Worm (Caenorhabditis elegans): ENCODE measurements around the gene D1079.1.

Gene D1079.1

DNA sequence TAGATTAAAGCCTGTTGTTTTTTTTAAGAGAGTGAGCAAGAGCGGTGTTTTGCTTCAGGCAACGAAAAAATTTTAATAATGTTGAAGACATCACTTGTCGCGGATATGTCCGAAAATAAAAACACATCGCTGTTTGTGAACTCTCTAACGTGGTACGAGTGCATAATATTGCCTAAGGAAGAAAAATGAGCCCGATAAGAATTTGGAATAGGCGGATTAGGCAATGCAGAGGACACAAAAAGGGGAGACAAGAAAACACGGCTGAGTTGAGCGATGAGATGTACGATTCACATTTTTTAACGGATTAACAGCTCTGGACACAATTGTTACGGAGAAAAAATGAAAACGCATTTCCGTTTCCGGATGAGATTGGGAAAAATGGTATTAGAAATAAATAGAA lies 24.4 kb downstream of the D1079.1 start:
- no peak for TF ChIP-seq unc-62 (GFP tag; optimal IDR thresholded peaks at IDR 0.05)

DNA sequence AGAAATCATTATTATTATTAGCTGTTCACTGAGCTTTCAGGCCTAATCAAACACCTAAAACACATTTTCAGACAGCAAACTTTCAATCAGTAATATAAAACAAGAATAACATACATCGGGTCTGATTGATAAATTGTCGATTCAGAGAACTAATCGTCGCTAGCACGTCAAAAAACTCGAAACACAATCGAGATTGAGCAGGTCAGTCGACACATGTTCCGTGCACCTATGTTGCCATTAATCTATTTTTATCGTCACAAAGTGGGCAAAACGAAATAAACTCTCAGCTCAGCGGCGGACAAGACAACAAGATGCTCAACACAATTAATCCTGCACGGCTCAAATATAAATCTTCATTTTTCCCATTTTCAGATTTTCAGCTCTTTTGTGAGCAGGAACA lies 26.4 kb downstream of the D1079.1 start:
- no peak for TF ChIP-seq unc-62 (GFP tag; optimal IDR thresholded peaks at IDR 0.05)

DNA sequence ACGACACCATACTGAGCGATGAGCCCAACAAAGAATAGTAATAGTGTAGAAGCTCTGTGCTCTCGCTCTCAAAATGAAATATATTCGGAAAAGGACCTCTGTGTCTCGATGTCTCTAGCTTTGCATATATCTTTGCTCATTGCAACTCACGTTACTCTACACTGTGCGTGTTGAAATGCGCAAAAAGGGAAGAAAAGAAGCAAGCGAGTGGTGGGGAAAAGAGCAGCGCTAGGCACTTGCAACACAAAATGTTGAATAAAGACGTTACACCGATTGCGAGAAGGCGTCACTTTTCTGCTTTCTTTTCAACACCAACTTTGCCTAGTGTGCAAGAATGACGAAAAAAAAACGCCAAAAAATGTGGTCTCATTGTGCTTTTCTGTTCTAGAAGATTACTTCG lies 31.6 kb downstream of the D1079.1 start:
- TF ChIP-seq unc-62 (GFP tag; optimal IDR thresholded peaks at IDR 0.05) = no peak

DNA sequence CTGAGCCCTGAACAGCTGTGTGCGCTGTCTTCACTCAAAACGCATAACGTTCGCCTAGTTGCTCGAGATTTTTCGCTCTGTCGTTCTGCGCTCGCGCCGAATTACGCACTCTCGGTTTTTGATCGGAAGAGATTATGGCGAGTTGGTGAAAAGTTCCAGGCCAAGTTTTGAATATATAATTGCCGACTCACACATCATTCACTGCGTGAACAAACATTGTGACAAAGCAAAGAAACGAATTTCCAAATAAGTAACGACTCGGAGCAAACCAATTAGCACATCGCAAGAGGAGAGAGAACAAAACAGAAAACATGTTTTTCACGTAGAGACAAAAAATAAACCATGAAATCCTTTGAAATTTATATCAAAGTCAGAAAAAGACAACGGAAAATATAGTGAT lies 32.4 kb downstream of the D1079.1 start:
- TF ChIP-seq unc-62 (GFP tag; optimal IDR thresholded peaks at IDR 0.05) = no peak

DNA sequence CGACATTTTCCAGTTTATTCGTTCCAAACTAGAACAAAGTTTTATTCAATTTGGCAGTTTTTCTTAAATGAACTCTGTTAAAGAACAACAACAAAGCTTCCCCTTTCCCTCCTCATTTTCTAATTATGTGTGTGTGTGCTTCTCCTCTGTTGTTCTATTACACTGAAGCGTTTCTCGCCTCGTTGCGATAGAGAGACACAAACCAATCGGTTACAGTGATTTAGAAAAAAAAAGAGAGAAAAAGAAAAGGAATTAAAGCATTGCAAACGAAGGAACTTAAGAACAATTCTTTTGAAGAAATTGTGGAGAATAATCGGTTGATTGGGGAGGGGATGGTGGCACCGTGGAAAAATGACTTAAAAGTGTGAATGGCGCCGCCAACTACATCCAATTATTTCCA lies 34.6 kb downstream of the D1079.1 start, which contains the start of gene cest-26:
Gene cest-26, minus strand, starts transcription at position 101 of the 400 bp plus-strand sequence.
- no peak for TF ChIP-seq unc-62 (GFP tag; optimal IDR thresholded peaks at IDR 0.05)

DNA sequence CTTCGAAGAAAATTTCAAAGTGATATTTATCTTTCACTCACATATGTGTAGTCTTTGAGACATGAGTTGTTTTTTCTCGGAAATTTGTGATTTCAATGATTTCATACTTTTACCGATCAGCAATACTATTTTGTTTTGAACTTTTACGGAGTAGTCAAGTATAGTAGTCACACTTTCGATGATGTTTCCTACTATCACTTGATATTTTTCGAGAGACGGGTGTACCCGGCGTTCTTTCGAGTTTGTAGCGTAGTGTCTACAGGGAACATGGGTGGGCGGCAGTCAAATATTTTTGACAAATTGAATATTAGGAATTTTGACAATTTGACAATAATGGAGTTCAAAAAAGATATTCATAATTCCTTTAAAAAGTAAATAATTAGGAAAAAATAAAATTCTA lies 35.9 kb downstream of the D1079.1 start:
- TF ChIP-seq unc-62 (GFP tag; optimal IDR thresholded peaks at IDR 0.05) = no peak

DNA sequence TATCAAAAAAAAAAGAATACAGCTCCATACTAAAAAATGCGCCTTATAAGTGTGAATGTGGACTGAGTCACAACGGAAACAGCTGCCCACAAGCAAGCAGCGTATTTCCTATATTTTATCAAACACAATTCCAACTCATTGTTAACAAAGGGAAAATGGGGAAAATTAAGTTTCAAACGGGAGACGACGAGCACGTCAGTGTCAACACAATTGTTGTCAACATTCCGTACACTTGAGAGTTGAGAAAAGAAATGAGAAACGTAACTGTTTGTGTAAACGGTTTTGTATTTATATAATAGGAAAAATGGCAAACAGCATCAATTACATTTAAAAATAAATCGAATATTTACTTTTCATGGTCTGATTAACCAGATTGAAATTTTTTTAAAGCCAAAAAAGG lies 36.7 kb downstream of the D1079.1 start:
- no peak for TF ChIP-seq unc-62 (GFP tag; optimal IDR thresholded peaks at IDR 0.05)

DNA sequence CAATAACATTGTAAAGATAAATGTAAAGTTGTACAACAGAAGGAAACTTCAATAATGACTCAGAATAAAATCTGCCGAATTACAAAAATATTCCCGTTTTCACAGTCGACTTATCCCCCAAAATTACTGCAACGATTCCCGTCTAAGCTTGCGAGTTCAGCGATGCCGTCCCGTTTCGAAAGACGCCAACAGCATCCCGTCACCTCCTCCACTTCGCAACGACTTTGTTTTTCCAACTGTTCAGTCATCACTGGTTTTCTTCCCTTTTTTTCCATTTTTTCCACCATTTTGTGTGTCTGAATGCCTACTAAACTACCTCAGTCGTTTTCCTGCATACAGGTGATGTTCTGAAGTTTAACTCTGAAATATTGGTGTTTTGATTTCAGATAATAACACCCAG lies 37.7 kb downstream of the D1079.1 start, which contains the start of gene F15A8.1:
Gene F15A8.1, plus strand, starts transcription at position 301 of the 400 bp plus-strand sequence.
- no peak for TF ChIP-seq unc-62 (GFP tag; optimal IDR thresholded peaks at IDR 0.05)

DNA sequence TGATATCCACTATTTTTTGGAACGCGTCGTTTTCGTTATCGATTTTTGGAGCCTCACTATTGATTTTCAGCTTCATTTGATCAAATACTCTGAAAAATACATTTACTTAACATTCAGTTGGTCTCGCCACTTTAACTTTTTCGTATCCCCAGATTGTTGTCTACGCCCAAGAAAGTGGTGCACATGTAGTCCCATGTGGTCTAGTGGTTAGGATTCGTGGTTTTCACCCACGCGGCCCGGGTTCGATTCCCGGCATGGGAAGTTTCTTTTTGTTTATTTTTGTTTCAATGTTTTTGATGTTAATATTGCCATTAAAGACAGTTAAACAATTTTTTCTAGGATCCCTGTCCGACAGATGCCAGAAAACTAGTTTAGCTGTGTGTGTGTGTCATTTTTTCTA lies 41.1 kb downstream of the D1079.1 start:
- no peak for TF ChIP-seq unc-62 (GFP tag; optimal IDR thresholded peaks at IDR 0.05)

DNA sequence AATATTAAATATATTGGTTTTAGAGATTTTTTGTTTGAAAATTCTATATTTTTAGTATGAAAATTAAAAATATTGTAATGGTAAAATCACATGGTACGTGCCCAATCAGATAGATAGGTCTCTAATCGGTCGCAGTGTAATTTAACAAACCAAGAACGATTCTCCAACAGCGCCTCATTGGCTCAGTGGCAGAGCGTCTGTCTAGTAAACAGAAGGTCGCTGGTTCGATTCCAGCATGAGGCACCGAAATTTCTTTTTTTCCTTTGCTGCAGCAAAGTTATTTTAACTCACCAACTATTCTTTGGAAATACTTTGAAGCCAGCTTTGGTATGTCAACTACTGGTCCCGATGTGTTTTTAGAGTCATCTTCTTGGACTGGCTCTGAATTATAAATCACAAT lies 41.9 kb downstream of the D1079.1 start:
- TF ChIP-seq unc-62 (GFP tag; optimal IDR thresholded peaks at IDR 0.05) = no peak

DNA sequence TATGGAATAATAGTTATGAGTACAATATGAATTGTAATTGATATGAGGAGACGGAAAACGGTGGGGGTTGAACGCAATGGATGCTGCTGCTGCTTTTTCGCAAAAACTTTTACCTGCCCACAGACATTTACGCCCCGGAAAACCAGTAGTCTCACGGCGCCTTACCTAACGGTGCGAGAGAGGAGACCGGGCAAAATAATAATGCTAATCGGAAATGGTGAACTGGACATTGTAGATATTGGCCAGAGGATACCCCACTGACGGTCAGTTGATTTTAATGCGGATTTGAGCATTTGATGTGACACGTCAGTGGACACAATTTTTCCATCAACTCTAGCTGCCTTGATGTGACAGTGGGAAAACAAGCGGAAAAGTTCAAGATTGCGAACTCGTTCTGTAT lies 45.3 kb downstream of the D1079.1 start, which contains the start of gene mltn-13:
Gene mltn-13, minus strand, starts transcription at position 101 of the 400 bp plus-strand sequence.
- TF ChIP-seq unc-62 (GFP tag; optimal IDR thresholded peaks at IDR 0.05) = no peak

DNA sequence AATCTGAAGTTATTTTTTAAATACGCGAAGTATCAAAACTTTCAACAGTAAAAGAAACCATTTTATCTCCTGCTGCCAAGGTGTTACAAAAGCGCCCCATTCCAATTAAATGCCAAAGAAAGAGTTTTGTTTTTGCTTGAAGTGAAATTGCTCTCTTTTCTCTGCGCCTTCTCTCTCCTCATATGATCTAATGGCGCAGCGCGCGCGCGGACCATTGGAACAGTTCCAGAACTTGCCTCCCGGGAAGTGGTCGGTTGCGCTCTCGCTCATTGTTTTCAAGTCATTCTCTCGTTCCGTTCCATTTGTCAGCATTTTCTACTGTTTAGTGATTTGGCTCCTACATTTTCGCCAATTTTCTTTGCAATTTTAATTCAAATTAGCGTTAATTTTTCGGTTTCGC lies 49.0 kb downstream of the D1079.1 start:
- no peak for TF ChIP-seq unc-62 (GFP tag; optimal IDR thresholded peaks at IDR 0.05)

DNA sequence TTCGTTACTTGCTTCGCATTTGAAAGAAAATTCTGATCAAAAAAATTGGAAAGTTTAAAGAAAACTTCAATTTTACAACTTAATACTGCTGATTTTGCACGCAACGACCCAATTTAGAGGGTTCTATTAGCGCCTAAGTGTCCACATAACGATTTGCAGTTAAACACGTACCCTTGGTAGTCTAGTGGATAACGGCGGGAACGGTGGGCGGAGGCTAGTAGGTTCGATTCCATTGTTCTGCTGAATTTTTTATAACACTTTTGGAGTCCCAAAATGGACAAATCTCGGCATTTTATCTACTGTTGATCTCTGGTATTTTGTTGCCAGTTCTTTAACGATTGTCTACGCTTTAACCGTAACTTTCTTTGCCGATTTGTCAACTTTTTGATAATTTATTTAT lies 50.1 kb downstream of the D1079.1 start:
- TF ChIP-seq unc-62 (GFP tag; optimal IDR thresholded peaks at IDR 0.05) = no peak

DNA sequence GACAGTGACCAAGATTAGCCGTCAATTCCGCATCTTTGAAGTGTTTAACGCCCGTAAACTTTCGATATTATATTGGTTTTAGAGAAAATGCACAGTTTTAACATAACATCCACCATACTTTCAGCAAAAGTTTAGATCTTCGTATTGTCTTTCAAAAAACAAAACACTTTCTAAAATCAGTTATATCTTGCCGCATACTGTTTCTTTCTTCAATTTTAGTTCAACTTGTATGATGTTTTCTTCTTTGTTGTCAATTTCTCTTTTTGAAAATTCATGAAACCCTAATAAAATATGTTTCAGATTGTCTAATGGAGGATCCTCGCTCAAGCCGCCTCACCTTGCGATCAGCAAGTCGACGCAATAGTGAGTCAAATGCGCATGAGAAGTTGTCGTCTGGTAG lies 50.9 kb downstream of the D1079.1 start, which contains the start of gene F02E8.4:
Gene F02E8.4, plus strand, starts transcription at position 301 of the 400 bp plus-strand sequence.
- no peak for TF ChIP-seq unc-62 (GFP tag; optimal IDR thresholded peaks at IDR 0.05)

DNA sequence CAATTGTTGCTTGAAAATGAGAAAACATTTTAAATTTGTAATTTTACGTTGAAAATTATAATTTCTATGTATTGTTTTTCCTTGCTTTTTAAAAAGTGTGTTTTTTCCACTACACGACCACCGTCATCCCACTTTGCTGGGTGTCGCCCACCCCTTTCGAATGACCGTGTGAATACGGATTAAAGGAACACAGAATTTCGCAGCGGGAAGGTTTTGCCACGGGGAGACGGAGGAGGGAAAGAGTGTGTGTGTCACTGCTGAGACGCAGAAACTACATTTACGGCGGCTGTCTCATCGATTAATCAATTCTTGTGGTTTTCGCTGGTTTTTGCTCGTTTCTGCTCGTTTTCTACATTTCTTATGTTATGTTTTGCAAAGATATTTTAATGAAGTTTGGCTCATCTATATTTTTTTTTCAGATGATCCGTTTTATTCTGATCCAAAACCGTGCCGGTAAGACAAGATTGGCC lies 54.9 kb downstream of the D1079.1 start, which contains the start of gene aps-2:
Gene aps-2, plus strand, starts transcription at position 420 of the 470 bp plus-strand sequence.
- no peak for TF ChIP-seq unc-62 (GFP tag; optimal IDR thresholded peaks at IDR 0.05)
